Fruit fly (Drosophila melanogaster): Measurements from ENCODE around the gene Sdic3.

Gene Sdic3

dm6 chrX:20159679-20160140 is 34.3 kb downstream of the Sdic3 start, which contains the start of gene Rab35 (continued):
- TF ChIP-seq CG2199 (GFP tag; IDR thresholded peaks at IDR 0.05) (no peak), CG6765 (GFP tag; optimal IDR thresholded peaks at IDR 0.05) (no peak), jing (GFP tag; optimal IDR thresholded peaks at IDR 0.05) (no peak), ab (GFP tag; optimal IDR thresholded peaks at IDR 0.05) (no peak), CG4730 (GFP tag; IDR thresholded peaks at IDR 0.05) (no peak), CG10565 (GFP tag; optimal IDR thresholded peaks at IDR 0.05) (no peak), CG17361 (GFP tag; IDR thresholded peaks at IDR 0.05) (0 out of 3 replicates have a peak, but pooled peaks have one; percentile 27), CG11560 (tag; IDR thresholded peaks at IDR 0.05) (no peak), HLH3B (GFP tag; IDR thresholded peaks at IDR 0.05) (no peak), H2.0 (GFP tag; IDR thresholded peaks at IDR 0.05) (no peak), Lim3 (GFP tag; IDR thresholded peaks at IDR 0.05) (no peak), Oli (tag; optimal IDR thresholded peaks at IDR 0.05) (no peak), CG8089 (GFP tag; optimal IDR thresholded peaks at IDR 0.05) (no peak), zfh2 (GFP tag; optimal IDR thresholded peaks at IDR 0.05) (peak; percentile 17), CG33557 (GFP tag; optimal IDR thresholded peaks at IDR 0.05) (no peak), CG2712 (tag; optimal IDR thresholded peaks at IDR 0.05) (peak; percentile 37), CG6272 (GFP tag; IDR thresholded peaks at IDR 0.05) (no peak), cad (GFP tag; optimal IDR thresholded peaks at IDR 0.05) (no peak), chinmo (GFP tag; IDR thresholded peaks at IDR 0.05; ENCODE audit: partially characterized antibody) (peak; percentile 72; the same call in 1 of the 4 replicates), mirr (GFP tag; optimal IDR thresholded peaks at IDR 0.05) (no peak), jigr1 (GFP tag; IDR thresholded peaks at IDR 0.05) (no peak), NK7.1 (GFP tag; optimal IDR thresholded peaks at IDR 0.05) (no peak), CG14965 (GFP tag; optimal IDR thresholded peaks at IDR 0.05; ENCODE audit: borderline replicate concordance) (no peak), CG17829 (tag; optimal IDR thresholded peaks at IDR 0.05) (peak; percentile 17), ci (GFP tag; IDR thresholded peaks at IDR 0.05) (no peak), shn (GFP tag; optimal IDR thresholded peaks at IDR 0.05) (no peak), CG13287 (GFP tag; IDR thresholded peaks at IDR 0.05; ENCODE audit: partially characterized antibody) (peak; percentile 93), onecut (GFP tag; IDR thresholded peaks at IDR 0.05) (no peak), CG13424 (tag; optimal IDR thresholded peaks at IDR 0.05) (peak; percentile 1), da (GFP tag; optimal IDR thresholded peaks at IDR 0.05) (no peak), CG8924 (tag; optimal IDR thresholded peaks at IDR 0.05) (no peak), nerfin-1 (tag; optimal IDR thresholded peaks at IDR 0.05) (no peak), Elba2 (GFP tag; optimal IDR thresholded peaks at IDR 0.05) (no peak), stc (GFP tag; IDR thresholded peaks at IDR 0.05) (no peak), CG12659 (GFP tag; optimal IDR thresholded peaks at IDR 0.05) (peak; percentile 31), CG32767 (GFP tag; IDR thresholded peaks at IDR 0.05) (no peak), CG10654 (GFP tag; optimal IDR thresholded peaks at IDR 0.05) (peak; percentile 3), CG43689 (GFP tag; IDR thresholded peaks at IDR 0.05) (no peak), usp (GFP tag; optimal IDR thresholded peaks at IDR 0.05) (no peak), fru (optimal IDR thresholded peaks at IDR 0.05) (no peak), Rx (GFP tag; IDR thresholded peaks at IDR 0.05) (no peak), Hmr (GFP tag; optimal IDR thresholded peaks at IDR 0.05) (no peak), CG34422 (GFP tag; IDR thresholded peaks at IDR 0.05) (no peak), E2f2 (GFP tag; IDR thresholded peaks at IDR 0.05) (peak; percentile 90), Spps (tag; optimal IDR thresholded peaks at IDR 0.05) (no peak), CG1647 (GFP tag; optimal IDR thresholded peaks at IDR 0.05) (no peak), Ssrp (tag; optimal IDR thresholded peaks at IDR 0.05) (no peak), ara (GFP tag; IDR thresholded peaks at IDR 0.05) (no peak), cg (GFP tag; optimal IDR thresholded peaks at IDR 0.05) (peak; percentile 68), eve (GFP tag; optimal IDR thresholded peaks at IDR 0.05) (no peak), dmrt11E (tag; optimal IDR thresholded peaks at IDR 0.05) (no peak), Gsc (GFP tag; IDR thresholded peaks at IDR 0.05) (no peak), CG7271 (tag; optimal IDR thresholded peaks at IDR 0.05) (no peak)
